Fruit fly (Drosophila melanogaster): Measurements from ENCODE around the gene FoxP.

Gene FoxP

DNA sequence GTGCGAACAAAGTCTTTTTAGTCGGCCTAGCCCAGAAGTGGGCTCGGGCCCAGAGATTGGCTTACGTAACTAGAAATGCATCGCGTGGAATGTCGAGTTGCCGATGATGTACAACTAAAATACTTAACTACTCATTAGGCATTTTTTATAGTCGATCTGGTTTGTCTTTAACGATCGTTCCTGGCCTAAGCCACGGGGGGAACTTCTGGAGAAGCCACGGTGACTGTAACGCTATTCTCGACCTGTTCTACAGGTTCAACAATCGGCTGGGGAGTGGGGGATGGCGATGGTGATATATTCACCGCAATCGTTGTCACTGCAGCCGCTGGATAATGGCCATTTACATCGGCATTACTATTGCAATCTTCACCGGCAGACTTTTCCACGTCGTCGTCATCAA is 15.6 kb upstream of the FoxP start, which contains the start of gene CG34409:
CG34409 (minus strand) TSS at position 101 of the 400 bp plus-strand sequence.
- no peak for TF ChIP-seq CG3726 (GFP tag; IDR thresholded peaks at IDR 0.05)
- peak in 1 of 2 experiments; percentile 40 for TF ChIP-seq Pdp1 (GFP tag; optimal IDR thresholded peaks at IDR 0.05)

DNA sequence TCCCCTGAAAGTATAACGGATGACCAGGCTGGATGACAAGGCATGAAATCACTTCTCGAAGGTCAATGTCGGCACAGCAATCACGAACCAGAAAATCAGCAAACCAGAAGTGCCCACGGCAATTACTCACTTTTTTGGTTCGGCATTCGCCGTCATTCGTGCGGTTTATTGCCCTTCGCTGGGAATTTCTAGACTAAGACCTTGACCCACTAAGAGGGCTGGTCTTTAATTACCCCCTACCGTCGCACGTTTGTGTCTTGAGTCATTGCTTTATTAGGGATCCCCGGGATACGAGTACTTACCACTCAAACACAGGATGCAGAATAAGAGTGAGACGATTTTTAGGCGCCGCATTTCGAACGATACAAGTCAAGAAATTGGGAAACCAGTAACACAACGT is 14.8 kb upstream of the FoxP start:
- TF ChIP-seq btn (GFP tag; optimal IDR thresholded peaks at IDR 0.05): no peak
- TF ChIP-seq CG15073 (GFP tag; optimal IDR thresholded peaks at IDR 0.05): no peak
- no peak for TF ChIP-seq lilli (GFP tag; optimal IDR thresholded peaks at IDR 0.05)
- no peak for TF ChIP-seq jigr1 (GFP tag; IDR thresholded peaks at IDR 0.05)
- no peak for TF ChIP-seq CHES-1-like (GFP tag; optimal IDR thresholded peaks at IDR 0.05)
- no peak for TF ChIP-seq CG32772 (GFP tag; IDR thresholded peaks at IDR 0.05)
- TF ChIP-seq lbe (GFP tag; optimal IDR thresholded peaks at IDR 0.05): no peak
- TF ChIP-seq sd (tag; optimal IDR thresholded peaks at IDR 0.05): peak; percentile 1
- no peak for TF ChIP-seq CG11247 (GFP tag; IDR thresholded peaks at IDR 0.05)
- TF ChIP-seq CG11504 (tag; optimal IDR thresholded peaks at IDR 0.05): no peak
- no peak for TF ChIP-seq sima (GFP tag; optimal IDR thresholded peaks at IDR 0.05)
- 0 out of 4 replicates have a peak, but pooled peaks have one; percentile 5 for TF ChIP-seq chinmo (GFP tag; IDR thresholded peaks at IDR 0.05; ENCODE audit: partially characterized antibody)
- TF ChIP-seq odd (GFP tag; optimal IDR thresholded peaks at IDR 0.05): no peak
- TF ChIP-seq fu2 (GFP tag; optimal IDR thresholded peaks at IDR 0.05): no peak
- no peak for TF ChIP-seq CG2202 (tag; optimal IDR thresholded peaks at IDR 0.05)
- no peak for TF ChIP-seq CG13624 (GFP tag; optimal IDR thresholded peaks at IDR 0.05)
- TF ChIP-seq CG33213 (GFP tag; optimal IDR thresholded peaks at IDR 0.05): no peak
- TF ChIP-seq CG1529 (GFP tag; optimal IDR thresholded peaks at IDR 0.05): no peak
- no peak for TF ChIP-seq bcd (GFP tag; optimal IDR thresholded peaks at IDR 0.05)
- no peak for TF ChIP-seq Side (GFP tag; optimal IDR thresholded peaks at IDR 0.05)
- peak; percentile 53 for TF ChIP-seq cad (GFP tag; optimal IDR thresholded peaks at IDR 0.05)

DNA sequence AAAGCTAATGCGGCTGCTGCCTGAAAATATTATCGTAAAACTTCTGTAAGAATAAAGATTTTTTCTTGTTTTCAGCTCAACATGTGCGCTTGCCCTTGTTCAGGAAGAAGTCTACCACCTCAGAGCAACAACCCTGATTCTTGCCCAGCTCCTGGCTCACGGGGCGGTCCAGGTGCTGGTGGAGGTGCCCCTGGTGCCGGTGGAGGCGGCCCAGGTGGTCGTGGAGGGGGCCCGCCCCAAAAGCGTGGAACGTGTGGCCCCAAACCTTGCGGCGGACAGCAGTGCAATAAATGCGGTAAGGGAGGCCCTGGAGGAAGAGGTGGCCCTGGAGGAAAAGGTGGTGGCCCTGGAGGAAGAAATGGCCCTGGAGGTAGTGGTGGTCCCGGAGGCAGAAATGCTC is 13.3 kb upstream of the FoxP start:
- TF ChIP-seq shn (GFP tag; optimal IDR thresholded peaks at IDR 0.05): no peak
- TF ChIP-seq CG34422 (GFP tag; IDR thresholded peaks at IDR 0.05): 0 out of 3 replicates have a peak, but pooled peaks have one; percentile 33
- peak; percentile 55 for TF ChIP-seq Ets65A (GFP tag)
- TF ChIP-seq CG5245 (GFP tag; optimal IDR thresholded peaks at IDR 0.05): no peak

DNA sequence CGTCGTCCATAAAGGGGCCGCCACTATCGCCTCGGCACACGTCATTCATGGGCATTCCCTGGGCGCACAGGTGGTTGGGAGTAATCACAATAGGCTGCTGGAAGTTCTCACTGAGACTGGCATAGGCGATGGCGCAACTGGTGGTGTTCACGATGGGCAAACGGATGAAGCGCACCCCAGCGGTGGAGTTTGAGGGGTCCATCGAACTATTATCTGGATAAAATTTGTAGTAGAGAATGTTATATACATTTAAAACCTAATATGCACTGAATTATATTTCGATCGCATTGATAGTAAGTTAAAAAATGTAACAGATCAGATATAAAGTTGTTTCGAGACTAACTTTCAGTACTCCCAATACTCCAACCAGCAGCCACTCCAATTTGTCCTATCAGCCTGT is 12.5 kb upstream of the FoxP start, which contains the start of gene CG31415:
CG31415 (plus strand) TSS at position 301 of the 400 bp plus-strand sequence.
- TF ChIP-seq Med (GFP tag) (peak; percentile 22), sens (GFP tag) (peak; percentile 62), CG12104 (GFP tag; optimal IDR thresholded peaks at IDR 0.05) (no peak), CG13624 (GFP tag; optimal IDR thresholded peaks at IDR 0.05) (no peak)

DNA sequence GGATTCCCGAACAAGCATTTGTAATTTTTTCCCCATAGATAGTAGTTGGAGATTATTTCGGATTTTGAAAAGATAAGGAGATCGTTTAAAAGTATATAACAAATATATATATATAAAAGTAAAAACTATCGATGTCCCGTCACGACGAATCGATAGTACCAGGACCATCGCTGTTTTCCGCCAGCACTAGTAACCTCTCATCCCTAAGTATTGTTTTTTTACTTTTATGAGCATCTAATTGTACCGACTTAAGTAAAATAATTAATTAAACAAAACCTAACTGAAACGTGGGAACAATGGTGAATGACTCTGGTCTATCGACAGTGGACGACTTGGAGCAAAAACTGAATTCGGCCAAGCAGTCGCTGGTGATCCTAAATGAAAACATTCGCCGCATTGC is 10.0 kb upstream of the FoxP start, which contains the start of gene Pnn:
Pnn (plus strand) TSS at position 187 of the 400 bp plus-strand sequence.
- no peak for TF ChIP-seq CG17385 (GFP tag; optimal IDR thresholded peaks at IDR 0.05)
- no peak for TF ChIP-seq CG3407 (GFP tag; optimal IDR thresholded peaks at IDR 0.05)
- TF ChIP-seq CG10267 (tag; optimal IDR thresholded peaks at IDR 0.05): peak; percentile 40
- TF ChIP-seq sima (GFP tag; optimal IDR thresholded peaks at IDR 0.05): no peak
- TF ChIP-seq vnd (GFP tag; IDR thresholded peaks at IDR 0.05; ENCODE audit: partially characterized antibody): peak; percentile 90
- TF ChIP-seq CG4617 (GFP tag; optimal IDR thresholded peaks at IDR 0.05; ENCODE audit: borderline replicate concordance): peak; percentile 77
- no peak for TF ChIP-seq CG10462 (GFP tag; optimal IDR thresholded peaks at IDR 0.05)
- no peak for TF ChIP-seq Fer2 (tag; optimal IDR thresholded peaks at IDR 0.05)
- TF ChIP-seq pan (optimal IDR thresholded peaks at IDR 0.05): no peak
- TF ChIP-seq pan (GFP tag; optimal IDR thresholded peaks at IDR 0.05 in 1 of 2, IDR thresholded peaks at IDR 0.05 in 1 of 2): no peak
- no peak for TF ChIP-seq CG11093 (GFP tag; IDR thresholded peaks at IDR 0.05)
- no peak for TF ChIP-seq danr (GFP tag; IDR thresholded peaks at IDR 0.05)
- TF ChIP-seq HLHmδ (GFP tag; optimal IDR thresholded peaks at IDR 0.05): no peak
- TF ChIP-seq NC2β (GFP tag; optimal IDR thresholded peaks at IDR 0.05): no peak
- TF ChIP-seq CG11723 (GFP tag; optimal IDR thresholded peaks at IDR 0.05): no peak
- no peak for TF ChIP-seq CG4360 (GFP tag; IDR thresholded peaks at IDR 0.05)
- no peak for TF ChIP-seq CG34376 (GFP tag; optimal IDR thresholded peaks at IDR 0.05)
- TF ChIP-seq gcm2 (GFP tag; optimal IDR thresholded peaks at IDR 0.05): no peak
